Worm (Caenorhabditis elegans): ENCODE data around the gene ugt-16.

ce11 chrV:12797992-12798391 lies 26.8 kb upstream of the ugt-16 start, which contains the start of gene ugt-6:
- TF ChIP-seq tab-1 (GFP tag; IDR thresholded peaks at IDR 0.05) (no peak), flt-1 (GFP tag; IDR thresholded peaks at IDR 0.05) (no peak), med-1 (GFP tag; optimal IDR thresholded peaks at IDR 0.05; ENCODE audit: insufficient read depth) (no peak), ztf-23 (GFP tag; IDR thresholded peaks at IDR 0.05) (no peak)
